Worm (Caenorhabditis elegans) whole organism, L1 larva: Measurements from ENCODE around the gene F32A5.4.

Experiments
- C04F5.9 ChIP-seq: sonication (generic microtip); optimal IDR thresholded peaks from 2 replicates; lab custom pipeline; 2016; ENCODE audit warnings: missing genetic modification characterization, missing compliant biosample characterization
- C34B4.2 ChIP-seq: sonication (generic microtip); optimal IDR thresholded peaks from 2 replicates; lab custom pipeline; 2017; ENCODE audit warnings: mild to moderate bottlenecking, missing genetic modification characterization, missing compliant biosample characterization
- F16B12.6 ChIP-seq: fragments of 150-350 bp; optimal IDR thresholded peaks from 2 replicates; lab custom pipeline; 2014; ENCODE audit warnings: missing biosample characterization, missing genetic modification characterization
- blmp-1 ChIP-seq: fragments of 150-350 bp; optimal IDR thresholded peaks from 2 replicates; lab custom pipeline; 2014; ENCODE audit warnings: missing biosample characterization, missing genetic modification characterization
- ceh-82 ChIP-seq, 3 experiments: fragments of 150-350 bp in 1 of 3; sonication (generic microtip) in 2 of 3; optimal IDR thresholded peaks; 2 replicates each; lab custom pipeline; 2014 to 2017; ENCODE audit warnings: missing biosample characterization in 3 of 3, missing genetic modification characterization in 3 of 3
- ces-1 ChIP-seq: fragments of 150-350 bp; optimal IDR thresholded peaks from 2 replicates; lab custom pipeline; 2014; ENCODE audit warnings: missing biosample characterization, missing genetic modification reagents, missing genetic modification characterization
- dsc-1 ChIP-seq: sonication (generic microtip); optimal IDR thresholded peaks from 2 replicates; lab custom pipeline; 2016; ENCODE audit warnings: mild to moderate bottlenecking, missing genetic modification characterization, missing compliant biosample characterization
- egl-13 ChIP-seq: sonication (generic microtip); optimal IDR thresholded peaks from 2 replicates; lab custom pipeline; 2016; ENCODE audit warnings: missing genotype, missing genetic modification reagents, missing genetic modification characterization, missing compliant biosample characterization
- egl-27 ChIP-seq, 2 experiments: fragments of 150-350 bp in 1 of 2; sonication (generic microtip); optimal IDR thresholded peaks; 3 replicates each; lab custom pipeline; 2017 to 2018; ENCODE audit warnings: missing biosample characterization in 2 of 2, missing genetic modification characterization in 2 of 2, missing genetic modification reagents in 2 of 2
- elt-2 ChIP-seq: sonication (generic microtip); optimal IDR thresholded peaks from 2 replicates; lab custom pipeline; 2016; ENCODE audit warnings: missing genetic modification characterization, mild to moderate bottlenecking, inconsistent platforms, missing compliant biosample characterization, missing genetic modification reagents
- elt-3 ChIP-seq, 6 experiments: fragments of 150-350 bp in 1 of 6; sonication (generic microtip); optimal IDR thresholded peaks; 2 replicates each; lab custom pipeline; 2017 to 2018; ENCODE audit warnings: missing biosample characterization in 6 of 6, missing genetic modification characterization in 6 of 6, inconsistent platforms in 1 of 6
- fkh-4 ChIP-seq: sonication (generic microtip); optimal IDR thresholded peaks from 2 replicates; lab custom pipeline; 2016; ENCODE audit warnings: missing compliant biosample characterization, missing genetic modification characterization, borderline replicate concordance
- fkh-8 ChIP-seq: sonication (generic microtip); optimal IDR thresholded peaks from 2 replicates; lab custom pipeline; 2016; ENCODE audit warnings: mild to moderate bottlenecking, missing genetic modification characterization, missing compliant biosample characterization
- fos-1 ChIP-seq: fragments of 150-350 bp; optimal IDR thresholded peaks from 2 replicates; lab custom pipeline; 2014; ENCODE audit warnings: missing biosample characterization, missing genetic modification characterization
- isw-1 ChIP-seq: fragments of 200-800 bp; sonication (Bioruptor generic); IDR thresholded peaks from 2 replicates; pipeline ENCODE4 v1.3.6; 2022; ENCODE audit warnings: missing genetic modification characterization, missing compliant biosample characterization
- jun-1 ChIP-seq: fragments of 150-350 bp; optimal IDR thresholded peaks from 2 replicates; lab custom pipeline; 2014; ENCODE audit warnings: missing biosample characterization, missing genetic modification reagents, missing genetic modification characterization
- lin-13 ChIP-seq: fragments of 150-350 bp; optimal IDR thresholded peaks from 2 replicates; lab custom pipeline; 2014; ENCODE audit warnings: missing biosample characterization, missing genetic modification reagents, missing genetic modification characterization
- lin-14 ChIP-seq: fragments of 200-800 bp; sonication (Bioruptor generic); optimal IDR thresholded peaks from 2 replicates; lab custom pipeline; 2018; ENCODE audit warnings: mild to moderate bottlenecking, missing genetic modification characterization, moderate library complexity, missing compliant biosample characterization
- lin-15B ChIP-seq: fragments of 150-350 bp; sonication (generic microtip); optimal IDR thresholded peaks from 3 replicates; lab custom pipeline; 2014; ENCODE audit warnings: missing biosample characterization, missing genetic modification characterization
- lin-35 ChIP-seq, 2 experiments: fragments of 150-350 bp; optimal IDR thresholded peaks; 2 replicates each; lab custom pipeline; 2014; ENCODE audit warnings: missing biosample characterization in 2 of 2, missing genetic modification characterization in 2 of 2, missing genetic modification reagents in 2 of 2
- lsy-2 ChIP-seq, 2 experiments: fragments of 150-350 bp; optimal IDR thresholded peaks; 2 replicates each; lab custom pipeline; 2014; ENCODE audit warnings: missing biosample characterization in 2 of 2, missing genetic modification characterization in 2 of 2
- mdl-1 ChIP-seq, 2 experiments: fragments of 150-350 bp; optimal IDR thresholded peaks; 2 replicates each; lab custom pipeline; 2014 to 2017; ENCODE audit warnings: missing biosample characterization in 2 of 2, missing genetic modification characterization in 2 of 2, inconsistent platforms in 1 of 2
- mef-2 ChIP-seq: fragments of 150-350 bp; optimal IDR thresholded peaks from 2 replicates; lab custom pipeline; 2014; ENCODE audit warnings: missing biosample characterization, missing genetic modification characterization
- mep-1 ChIP-seq: fragments of 150-350 bp; optimal IDR thresholded peaks from 2 replicates; lab custom pipeline; 2014; ENCODE audit warnings: missing biosample characterization, missing genetic modification characterization
- nhr-11 ChIP-seq: fragments of 150-350 bp; optimal IDR thresholded peaks from 2 replicates; lab custom pipeline; 2014; ENCODE audit warnings: missing biosample characterization, missing genetic modification characterization
- nhr-19 ChIP-seq: fragments of 200-800 bp; sonication (Bioruptor generic); conservative IDR thresholded peaks from 2 replicates; pipeline ENCODE4 v1.3.6; 2022; ENCODE audit warnings: missing genetic modification characterization, missing compliant biosample characterization
- nhr-20 ChIP-seq: sonication (generic microtip); optimal IDR thresholded peaks from 2 replicates; lab custom pipeline; 2016; ENCODE audit warnings: mild to moderate bottlenecking, missing genetic modification characterization, missing compliant biosample characterization
- nhr-237 ChIP-seq: fragments of 150-350 bp; optimal IDR thresholded peaks from 2 replicates; lab custom pipeline; 2014; ENCODE audit warnings: missing biosample characterization, missing genetic modification characterization
- nhr-47 ChIP-seq: sonication (generic microtip); optimal IDR thresholded peaks from 2 replicates; lab custom pipeline; 2016; ENCODE audit warnings: mild to moderate bottlenecking, missing genetic modification characterization, moderate library complexity, missing compliant biosample characterization
- nhr-71 ChIP-seq: sonication (generic microtip); optimal IDR thresholded peaks from 2 replicates; lab custom pipeline; 2016; ENCODE audit warnings: mild to moderate bottlenecking, missing genetic modification characterization, moderate library complexity, missing compliant biosample characterization
- nhr-76 ChIP-seq: sonication (generic microtip); optimal IDR thresholded peaks from 2 replicates; lab custom pipeline; 2017; ENCODE audit warnings: missing biosample characterization, missing genetic modification characterization
- nhr-85 ChIP-seq: sonication (generic microtip); peaks from one replicate; lab custom pipeline; 2016; ENCODE audit warnings: missing genetic modification characterization, inconsistent platforms, missing compliant biosample characterization
- pag-3 ChIP-seq: sonication (generic microtip); optimal IDR thresholded peaks from 2 replicates; lab custom pipeline; 2017; ENCODE audit warnings: missing genetic modification characterization, mild to moderate bottlenecking, missing compliant biosample characterization, antibody characterized with exemption, borderline replicate concordance; ENCODE audit not compliant: insufficient read depth
- pqm-1 ChIP-seq: sonication (generic microtip); optimal IDR thresholded peaks from 3 replicates; lab custom pipeline; 2017; ENCODE audit warnings: missing biosample characterization, missing genetic modification characterization
- skn-1 ChIP-seq: fragments of 150-350 bp; optimal IDR thresholded peaks from 2 replicates; lab custom pipeline; 2014; ENCODE audit warnings: missing biosample characterization, missing genetic modification characterization
- snpc-4 ChIP-seq: fragments of 150-350 bp; optimal IDR thresholded peaks from 2 replicates; lab custom pipeline; 2014; ENCODE audit warnings: missing biosample characterization, missing genetic modification characterization
- sox-4 ChIP-seq: sonication (generic microtip); optimal IDR thresholded peaks from 2 replicates; lab custom pipeline; 2016; ENCODE audit warnings: missing genetic modification characterization, missing compliant biosample characterization
- sup-37 ChIP-seq: fragments of 200-800 bp; sonication (Bioruptor generic); optimal IDR thresholded peaks from 2 replicates; lab custom pipeline; 2018; ENCODE audit warnings: mild to moderate bottlenecking, missing genetic modification characterization, missing compliant biosample characterization
- swsn-7 ChIP-seq: sonication (generic microtip); optimal IDR thresholded peaks from 2 replicates; lab custom pipeline; 2016; ENCODE audit warnings: missing genetic modification characterization, missing compliant biosample characterization
- tbx-2 ChIP-seq: sonication (generic microtip); optimal IDR thresholded peaks from 2 replicates; lab custom pipeline; 2016; ENCODE audit warnings: missing genetic modification characterization, missing compliant biosample characterization
- unc-130 ChIP-seq: fragments of 150-350 bp; optimal IDR thresholded peaks from 2 replicates; lab custom pipeline; 2017; ENCODE audit warnings: missing biosample characterization, missing genetic modification characterization, inconsistent platforms
- unc-30 ChIP-seq: sonication (generic microtip); optimal IDR thresholded peaks from 2 replicates; lab custom pipeline; 2017; ENCODE audit warnings: missing biosample characterization, missing genetic modification characterization
- unc-62 ChIP-seq: fragments of 150-350 bp; optimal IDR thresholded peaks from 2 replicates; lab custom pipeline; 2014; ENCODE audit warnings: missing biosample characterization, missing genetic modification reagents, missing genetic modification characterization
- unc-86 ChIP-seq: sonication (generic microtip); optimal IDR thresholded peaks from 2 replicates; lab custom pipeline; 2016; ENCODE audit warnings: missing genetic modification characterization, missing compliant biosample characterization
- unc-98 ChIP-seq: fragments of 200-800 bp; sonication (Bioruptor generic); IDR thresholded peaks from 2 replicates; pipeline ENCODE4 v1.3.6; 2022; ENCODE audit warnings: missing genetic modification characterization, missing compliant biosample characterization
- vab-15 ChIP-seq: sonication (generic microtip); optimal IDR thresholded peaks from 2 replicates; lab custom pipeline; 2017; ENCODE audit warnings: missing genotype, mild to moderate bottlenecking, missing genetic modification characterization, missing compliant biosample characterization
- ztf-4 ChIP-seq: fragments of 150-350 bp; optimal IDR thresholded peaks from 2 replicates; lab custom pipeline; 2014; ENCODE audit warnings: missing biosample characterization, missing genetic modification characterization

The F32A5.4 gene

DNA sequence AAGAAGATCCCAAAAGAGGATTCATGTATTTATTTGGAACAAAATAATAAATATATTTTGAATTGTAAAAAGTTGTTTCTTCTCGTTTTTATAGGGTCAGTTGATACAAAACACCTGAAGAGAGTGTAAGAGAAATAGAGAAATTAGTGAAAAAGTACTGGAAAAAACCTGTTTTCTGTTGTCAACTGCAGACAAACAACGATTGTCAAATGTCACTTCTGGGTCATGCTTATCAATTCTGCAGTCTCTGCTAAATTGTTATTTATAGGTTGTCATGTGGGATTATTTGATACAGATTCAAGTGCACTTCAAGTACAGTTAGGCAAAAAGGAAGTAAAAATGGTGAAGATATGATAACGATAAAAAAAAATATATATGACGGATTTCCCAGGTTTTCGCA, 43.6 kb downstream of the F32A5.4 start (continued):
- no peak for TF ChIP-seq unc-86 (tag; lab: Kevin White, UChicago)
- TF ChIP-seq, all 84 proteins: peak for 14

DNA sequence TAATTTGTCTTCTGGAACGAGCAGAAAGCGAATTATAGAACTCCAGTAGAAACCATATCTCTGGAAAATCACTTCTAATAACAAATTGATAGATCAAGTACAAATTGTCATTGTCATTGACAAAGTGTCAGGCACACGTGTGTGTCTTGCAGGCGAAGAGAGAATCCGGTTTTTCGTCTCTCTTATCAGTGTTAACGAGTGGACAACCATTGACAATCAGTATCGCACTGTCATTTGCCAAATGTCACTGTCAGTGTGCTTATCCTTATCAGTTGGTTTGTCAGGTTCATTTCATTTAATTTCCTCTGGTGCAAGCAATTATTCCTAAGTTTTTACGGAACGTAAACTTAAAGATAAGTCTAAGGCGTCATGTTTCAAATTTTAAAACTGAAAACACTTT, 44.6 kb downstream of the F32A5.4 start:
- TF ChIP-seq lin-35 (GFP tag; optimal IDR thresholded peaks at IDR 0.05; lab: Kevin White, UChicago), result no peak
- TF ChIP-seq ces-1 (GFP tag; lab: Kevin White, UChicago), result no peak
- TF ChIP-seq swsn-7 (tag; lab: Kevin White, UChicago), result no peak
- peak; percentile 31 for TF ChIP-seq lin-14 (GFP tag; lab: Kevin White, UChicago)
- no peak for TF ChIP-seq ceh-82 (tag; optimal IDR thresholded peaks at IDR 0.05; lab: Kevin White, UChicago)
- no peak for TF ChIP-seq nhr-237
- TF ChIP-seq mef-2, result no peak
- no peak for TF ChIP-seq F16B12.6
- TF ChIP-seq nhr-20 (tag; lab: Kevin White, UChicago), result peak; percentile 12
- TF ChIP-seq C04F5.9, result no peak
- peak; percentile 61 for TF ChIP-seq pqm-1 (tag; lab: Kevin White, UChicago)
- TF ChIP-seq nhr-76 (tag; lab: Kevin White, UChicago), result no peak
- no peak for TF ChIP-seq fkh-4 (tag; lab: Kevin White, UChicago)
- no peak for TF ChIP-seq nhr-47 (tag; lab: Kevin White, UChicago)
- TF ChIP-seq snpc-4 (tag; lab: Kevin White, UChicago), result no peak
- TF ChIP-seq egl-27 (tag; optimal IDR thresholded peaks at IDR 0.05; lab: Kevin White, UChicago), result no peak
- TF ChIP-seq mdl-1 (tag; optimal IDR thresholded peaks at IDR 0.05; lab: Kevin White, UChicago), result peak in 1 of 2 experiments; percentile 16
- no peak for TF ChIP-seq skn-1 (tag; lab: Kevin White, UChicago)
- no peak for TF ChIP-seq ztf-4 (tag; lab: Kevin White, UChicago)
- TF ChIP-seq nhr-11 (tag; lab: Kevin White, UChicago), result no peak
- TF ChIP-seq C34B4.2 (tag; lab: Kevin White, UChicago), result no peak
- no peak for TF ChIP-seq nhr-19
- no peak for TF ChIP-seq lin-15B (tag; lab: Kevin White, UChicago)
- no peak for TF ChIP-seq nhr-85
- TF ChIP-seq fkh-8 (tag; lab: Kevin White, UChicago), result no peak
- TF ChIP-seq unc-62 (GFP tag; lab: Kevin White, UChicago), result no peak
- TF ChIP-seq fos-1, result no peak
- TF ChIP-seq mep-1 (tag; lab: Kevin White, UChicago), result no peak
- no peak for TF ChIP-seq egl-13 (tag; lab: Kevin White, UChicago)
- TF ChIP-seq sox-4 (tag; lab: Kevin White, UChicago), result no peak
- TF ChIP-seq sup-37 (GFP tag; lab: Kevin White, UChicago), result no peak
- no peak for TF ChIP-seq unc-98 (GFP tag; lab: Robert Waterston, UW)
- TF ChIP-seq unc-86 (tag; lab: Kevin White, UChicago), result no peak
- TF ChIP-seq elt-2 (tag; lab: Kevin White, UChicago), result peak; percentile 71

DNA sequence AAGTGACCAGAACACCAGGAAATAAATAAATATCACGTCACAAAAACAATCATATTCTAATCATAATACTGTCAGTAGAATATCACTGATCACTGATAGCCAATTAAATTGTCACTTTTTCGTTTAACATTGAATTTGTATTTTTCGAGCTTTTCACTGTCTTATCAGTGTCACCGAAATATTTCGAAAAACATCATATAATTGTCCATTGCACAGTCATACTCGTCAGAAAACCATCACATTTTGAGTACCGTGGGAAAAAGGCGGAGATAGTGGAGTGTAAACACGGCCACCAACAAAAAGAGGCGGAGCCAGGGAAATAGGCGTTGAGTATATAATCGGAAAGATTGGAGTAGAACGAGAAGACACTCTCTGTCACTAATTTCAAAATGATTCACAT, 48.3 kb downstream of the F32A5.4 start:
- TF ChIP-seq nhr-20 (tag; lab: Kevin White, UChicago) (peak; percentile 20), elt-2 (tag; lab: Kevin White, UChicago) (peak; percentile 88), tbx-2 (tag; lab: Kevin White, UChicago) (no peak), lin-13 (GFP tag; lab: Kevin White, UChicago) (no peak), nhr-71 (tag; lab: Kevin White, UChicago) (peak; percentile 24), unc-130 (tag; lab: Kevin White, UChicago) (no peak)

DNA sequence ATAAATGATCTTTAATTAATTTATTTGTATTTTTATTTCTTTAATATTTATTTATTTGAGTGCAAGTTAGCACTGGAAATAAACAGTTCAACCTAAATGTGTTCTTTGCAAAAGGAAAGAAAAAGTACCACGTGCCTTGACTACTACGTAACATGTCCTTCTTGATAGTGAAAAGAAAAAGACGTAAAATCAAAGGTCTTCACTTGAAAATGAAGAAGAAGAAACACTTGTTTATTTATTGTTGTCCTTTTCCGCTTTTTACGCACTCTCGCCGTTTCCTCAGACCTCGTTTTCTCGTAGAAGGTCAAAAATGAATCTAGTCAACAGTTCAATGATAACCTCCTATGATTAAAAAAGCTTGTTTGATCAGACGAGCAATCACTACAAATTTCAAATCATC, 49.0 kb downstream of the F32A5.4 start:
- TF ChIP-seq nhr-76 (tag; lab: Kevin White, UChicago) (no peak), elt-3 (tag; optimal IDR thresholded peaks at IDR 0.05; lab: Kevin White, UChicago) (peak in 2 of 6 experiments; percentile 47 to 54), ces-1 (GFP tag; lab: Kevin White, UChicago) (no peak), mep-1 (tag; lab: Kevin White, UChicago) (no peak), pag-3 (no peak), fkh-4 (tag; lab: Kevin White, UChicago) (no peak), isw-1 (GFP tag; lab: Robert Waterston, UW) (no peak), egl-27 (tag; optimal IDR thresholded peaks at IDR 0.05; lab: Kevin White, UChicago) (no peak), ztf-4 (tag; lab: Kevin White, UChicago) (no peak), tbx-2 (tag; lab: Kevin White, UChicago) (peak; percentile 10), unc-30 (no peak), ceh-82 (tag; optimal IDR thresholded peaks at IDR 0.05; lab: Kevin White, UChicago) (no peak), vab-15 (tag; lab: Kevin White, UChicago) (no peak), nhr-47 (tag; lab: Kevin White, UChicago) (no peak), lin-13 (GFP tag; lab: Kevin White, UChicago) (no peak), jun-1 (tag; lab: Kevin White, UChicago) (no peak), blmp-1 (tag; lab: Kevin White, UChicago) (peak; percentile 86), dsc-1 (tag; lab: Kevin White, UChicago) (no peak), lsy-2 (tag; optimal IDR thresholded peaks at IDR 0.05; lab: Kevin White, UChicago) (peak in 1 of 2 experiments; percentile 13), nhr-11 (tag; lab: Kevin White, UChicago) (no peak)
